Worm (Caenorhabditis elegans) whole organism, L4 larva: ENCODE data around the gene fut-5.

Experiments used
- F26F4.8 ChIP-seq: fragments of 200-800 bp; sonication (Bioruptor generic); conservative IDR thresholded peaks from 2 replicates; pipeline ENCODE4 v1.3.6; 2022; ENCODE audit warnings: missing genetic modification characterization, missing compliant biosample characterization
- R02D3.7 ChIP-seq: fragments of 150-350 bp; sonication (generic microtip); optimal IDR thresholded peaks from 3 replicates; lab custom pipeline; 2014; ENCODE audit warnings: missing biosample characterization, missing genetic modification characterization
- T26A8.4 ChIP-seq: fragments of 200-800 bp; sonication (Bioruptor generic); IDR thresholded peaks from 2 replicates; pipeline ENCODE4 v1.3.6; 2022; ENCODE audit warnings: missing genetic modification characterization, missing compliant biosample characterization
- Y5F2A.4 ChIP-seq: fragments of 200-800 bp; sonication (Bioruptor generic); optimal IDR thresholded peaks from 2 replicates; lab custom pipeline; 2018; ENCODE audit warnings: mild to moderate bottlenecking, missing genetic modification characterization, missing compliant biosample characterization
- ZK546.5 ChIP-seq, 2 experiments: sonication (generic microtip); optimal IDR thresholded peaks; 2 replicates each; lab custom pipeline; 2017; ENCODE audit warnings: missing biosample characterization in 2 of 2, missing genetic modification characterization in 2 of 2
- ama-1 ChIP-seq: fragments of 150-350 bp; optimal IDR thresholded peaks from 2 replicates; lab custom pipeline; 2014; ENCODE audit warnings: inconsistent platforms, mixed read lengths
- attf-4 ChIP-seq: sonication (generic microtip); optimal IDR thresholded peaks from 3 replicates; lab custom pipeline; 2017; ENCODE audit warnings: missing biosample characterization, missing genetic modification characterization
- ceh-20 ChIP-seq: fragments of 200-800 bp; sonication (Bioruptor generic); IDR thresholded peaks from 2 replicates; pipeline ENCODE4 v1.3.6; 2022; ENCODE audit warnings: missing genetic modification reagents, missing genetic modification characterization, missing compliant biosample characterization
- ceh-82 ChIP-seq: sonication (generic microtip); optimal IDR thresholded peaks from 2 replicates; lab custom pipeline; 2017; ENCODE audit warnings: missing biosample characterization, missing genetic modification characterization
- ces-1 ChIP-seq: fragments of 150-350 bp; sonication (generic microtip); optimal IDR thresholded peaks from 4 replicates; lab custom pipeline; 2014; ENCODE audit warnings: missing biosample characterization, missing genetic modification reagents, missing genetic modification characterization
- daf-16 ChIP-seq, 3 experiments: sonication (generic microtip); optimal IDR thresholded peaks; 2 replicates each; lab custom pipeline; 2016 to 2017; ENCODE audit warnings: missing genetic modification characterization in 3 of 3, missing genetic modification reagents in 3 of 3, mild to moderate bottlenecking in 2 of 3, missing compliant biosample characterization in 2 of 3, missing biosample characterization in 1 of 3, moderate library complexity in 1 of 3
- dmd-6 ChIP-seq: fragments of 200-800 bp; sonication (Bioruptor generic); IDR thresholded peaks from 2 replicates; pipeline ENCODE4 v1.3.6; 2022; ENCODE audit warnings: missing genetic modification reagents, missing genetic modification characterization, missing compliant biosample characterization
- dmd-9 ChIP-seq: fragments of 200-800 bp; sonication (Bioruptor generic); IDR thresholded peaks from 2 replicates; pipeline ENCODE4 v1.3.6; 2022; ENCODE audit warnings: missing genetic modification reagents, missing genetic modification characterization, missing compliant biosample characterization
- duxl-1 ChIP-seq: sonication (generic microtip); optimal IDR thresholded peaks from 2 replicates; lab custom pipeline; 2016; ENCODE audit warnings: mild to moderate bottlenecking, missing genetic modification characterization, moderate library complexity, missing compliant biosample characterization; ENCODE audit not compliant: poor library complexity
- dve-1 ChIP-seq: sonication (generic microtip); optimal IDR thresholded peaks from 2 replicates; lab custom pipeline; 2017; ENCODE audit warnings: antibody characterized with exemption, mild to moderate bottlenecking, missing genetic modification characterization, missing compliant biosample characterization; ENCODE audit not compliant: insufficient read depth
- egl-27 ChIP-seq: sonication (generic microtip); optimal IDR thresholded peaks from 3 replicates; lab custom pipeline; 2017; ENCODE audit warnings: missing biosample characterization, missing genetic modification reagents, missing genetic modification characterization
- fos-1 ChIP-seq: fragments of 150-350 bp; optimal IDR thresholded peaks from 2 replicates; lab custom pipeline; 2014; ENCODE audit warnings: missing biosample characterization, missing genetic modification characterization
- gei-8 ChIP-seq: fragments of 200-800 bp; sonication (Bioruptor generic); optimal IDR thresholded peaks from 2 replicates; lab custom pipeline; 2018; ENCODE audit warnings: mild to moderate bottlenecking, missing genetic modification characterization, missing compliant biosample characterization
- hif-1 ChIP-seq, 2 experiments: sonication (generic microtip); optimal IDR thresholded peaks; 2 replicates each; lab custom pipeline; 2016 to 2017; ENCODE audit warnings: missing compliant biosample characterization in 2 of 2, missing genetic modification characterization in 2 of 2, missing genetic modification reagents in 2 of 2, missing genotype in 2 of 2, mild to moderate bottlenecking in 1 of 2
- hlh-11 ChIP-seq: fragments of 200-800 bp; sonication (Bioruptor generic); optimal IDR thresholded peaks from 2 replicates; lab custom pipeline; 2018; ENCODE audit warnings: mild to moderate bottlenecking, missing genetic modification characterization, missing compliant biosample characterization
- hlh-30 ChIP-seq: sonication (generic microtip); optimal IDR thresholded peaks from 2 replicates; lab custom pipeline; 2017; ENCODE audit warnings: antibody characterized with exemption, mild to moderate bottlenecking, missing genetic modification characterization, missing compliant biosample characterization; ENCODE audit not compliant: insufficient read depth
- hmg-1.1 ChIP-seq: fragments of 200-800 bp; sonication (Bioruptor generic); IDR thresholded peaks from 2 replicates; pipeline ENCODE4 v1.3.6; 2022; ENCODE audit warnings: missing genetic modification reagents, missing genetic modification characterization, missing compliant biosample characterization
- lim-7 ChIP-seq: fragments of 200-800 bp; sonication (Bioruptor generic); IDR thresholded peaks from 2 replicates; pipeline ENCODE4 v1.3.6; 2022; ENCODE audit warnings: missing genetic modification characterization, missing compliant biosample characterization
- lin-1 ChIP-seq: fragments of 200-800 bp; sonication (Bioruptor generic); IDR thresholded peaks from 2 replicates; pipeline ENCODE4 v1.3.6; 2022; ENCODE audit warnings: missing genetic modification reagents, missing genetic modification characterization, missing compliant biosample characterization
- lin-13 ChIP-seq: fragments of 150-350 bp; optimal IDR thresholded peaks from 2 replicates; lab custom pipeline; 2014; ENCODE audit warnings: missing biosample characterization, missing genetic modification reagents, missing genetic modification characterization
- lsy-2 ChIP-seq, 2 experiments: fragments of 150-350 bp in 1 of 2; sonication (generic microtip) in 1 of 2; optimal IDR thresholded peaks; 2 replicates each; lab custom pipeline; 2014 to 2017; ENCODE audit warnings: missing biosample characterization in 2 of 2, missing genetic modification characterization in 2 of 2
- madf-9 ChIP-seq: fragments of 200-800 bp; sonication (Bioruptor generic); conservative IDR thresholded peaks from 2 replicates; pipeline ENCODE4 v1.3.6; 2022; ENCODE audit warnings: missing genetic modification reagents, missing genetic modification characterization, missing compliant biosample characterization
- mes-2 ChIP-seq: sonication (generic microtip); optimal IDR thresholded peaks from 2 replicates; lab custom pipeline; 2016; ENCODE audit warnings: missing genotype, mild to moderate bottlenecking, missing genetic modification characterization, missing compliant biosample characterization; ENCODE audit not compliant: poor library complexity, severe bottlenecking
- nhr-102 ChIP-seq: sonication (generic microtip); optimal IDR thresholded peaks from 2 replicates; lab custom pipeline; 2016; ENCODE audit warnings: mild to moderate bottlenecking, missing genetic modification characterization, moderate library complexity, missing compliant biosample characterization
- nhr-237 ChIP-seq: sonication (generic microtip); optimal IDR thresholded peaks from 2 replicates; lab custom pipeline; 2017; ENCODE audit warnings: missing biosample characterization, missing genetic modification characterization
- nhr-28 ChIP-seq: fragments of 150-350 bp; optimal IDR thresholded peaks from 2 replicates; lab custom pipeline; 2014; ENCODE audit warnings: missing biosample characterization, missing genetic modification characterization
- nhr-41 ChIP-seq: fragments of 200-800 bp; sonication (Bioruptor generic); IDR thresholded peaks from 2 replicates; pipeline ENCODE4 v1.3.6; 2022; ENCODE audit warnings: missing genetic modification reagents, missing genetic modification characterization, missing compliant biosample characterization
- nhr-48 ChIP-seq: sonication (generic microtip); optimal IDR thresholded peaks from 2 replicates; lab custom pipeline; 2016; ENCODE audit warnings: mild to moderate bottlenecking, missing genetic modification characterization, missing compliant biosample characterization
- nhr-77 ChIP-seq: fragments of 150-350 bp; optimal IDR thresholded peaks from 2 replicates; lab custom pipeline; 2014; ENCODE audit warnings: missing biosample characterization, missing genetic modification characterization
- pqm-1 ChIP-seq: sonication (generic microtip); optimal IDR thresholded peaks from 2 replicates; lab custom pipeline; 2017; ENCODE audit warnings: missing biosample characterization, missing genetic modification characterization
- saeg-2 ChIP-seq: fragments of 200-800 bp; sonication (Bioruptor generic); IDR thresholded peaks from 2 replicates; pipeline ENCODE4 v1.3.6; 2022; ENCODE audit warnings: missing genetic modification reagents, missing genetic modification characterization, missing compliant biosample characterization
- sdz-12 ChIP-seq: fragments of 200-800 bp; sonication (Bioruptor generic); optimal IDR thresholded peaks from 2 replicates; lab custom pipeline; 2018; ENCODE audit warnings: mild to moderate bottlenecking, missing genetic modification characterization, missing compliant biosample characterization
- snpc-1.2 ChIP-seq: fragments of 200-800 bp; sonication (Bioruptor generic); IDR thresholded peaks from 2 replicates; pipeline ENCODE4 v1.3.6; 2022; ENCODE audit warnings: missing genetic modification reagents, missing genetic modification characterization, missing compliant biosample characterization
- spr-1 ChIP-seq: sonication (generic microtip); optimal IDR thresholded peaks from 2 replicates; lab custom pipeline; 2016; ENCODE audit warnings: mild to moderate bottlenecking, missing genetic modification characterization, missing compliant biosample characterization
- vab-7 ChIP-seq: fragments of 200-800 bp; sonication (Bioruptor generic); IDR thresholded peaks from 2 replicates; pipeline ENCODE4 v1.3.6; 2022; ENCODE audit warnings: missing genetic modification reagents, missing genetic modification characterization, missing compliant biosample characterization
- zfp-3 ChIP-seq: fragments of 200-800 bp; sonication (Bioruptor generic); conservative IDR thresholded peaks from 2 replicates; pipeline ENCODE4 v1.3.6; 2022; ENCODE audit warnings: missing genetic modification reagents, missing genetic modification characterization, missing compliant biosample characterization
- zip-2 ChIP-seq: fragments of 150-350 bp; optimal IDR thresholded peaks from 2 replicates; lab custom pipeline; 2014; ENCODE audit warnings: missing biosample characterization, missing genetic modification characterization
- ztf-7 ChIP-seq: fragments of 150-350 bp; optimal IDR thresholded peaks from 2 replicates; lab custom pipeline; 2014; ENCODE audit warnings: missing biosample characterization, missing genetic modification characterization

fut-5 gene

ce11 chrII:4677916-4678315, 10.4 kb upstream of the fut-5 start, which contains the start of gene T05A7.1:
Gene T05A7.1, plus strand, starts transcription at chrII:4678216.
- TF ChIP-seq nhr-41 (GFP tag; lab: Robert Waterston, UW) (no peak), R02D3.7 (tag; lab: Kevin White, UChicago) (no peak), ces-1 (GFP tag; lab: Kevin White, UChicago) (no peak), hlh-11 (tag; lab: Kevin White, UChicago) (no peak), lin-13 (GFP tag; lab: Kevin White, UChicago) (no peak), lim-7 (GFP tag; lab: Robert Waterston, UW) (no peak), fos-1 (no peak), saeg-2 (GFP tag; lab: Robert Waterston, UW) (no peak), zip-2 (no peak), hlh-30 (tag; lab: Kevin White, UChicago) (no peak), T26A8.4 (GFP tag; lab: Robert Waterston, UW) (no peak), snpc-1.2 (GFP tag; lab: Robert Waterston, UW) (no peak), sdz-12 (GFP tag; lab: Kevin White, UChicago) (no peak), dve-1 (no peak), spr-1 (tag; lab: Kevin White, UChicago) (no peak), F26F4.8 (no peak)
- TF ChIP-seq, all 104 proteins: peak for 0

ce11 chrII:4676241-4676640, 8.8 kb upstream of the fut-5 start:
- TF ChIP-seq duxl-1 (no peak), hlh-30 (tag; lab: Kevin White, UChicago) (peak; percentile 23), daf-16 (GFP tag; optimal IDR thresholded peaks at IDR 0.05; lab: Kevin White, UChicago) (peak in 1 of 2 experiments; percentile 19), daf-16 (tag; optimal IDR thresholded peaks at IDR 0.05; lab: Kevin White, UChicago) (no peak)

DNA sequence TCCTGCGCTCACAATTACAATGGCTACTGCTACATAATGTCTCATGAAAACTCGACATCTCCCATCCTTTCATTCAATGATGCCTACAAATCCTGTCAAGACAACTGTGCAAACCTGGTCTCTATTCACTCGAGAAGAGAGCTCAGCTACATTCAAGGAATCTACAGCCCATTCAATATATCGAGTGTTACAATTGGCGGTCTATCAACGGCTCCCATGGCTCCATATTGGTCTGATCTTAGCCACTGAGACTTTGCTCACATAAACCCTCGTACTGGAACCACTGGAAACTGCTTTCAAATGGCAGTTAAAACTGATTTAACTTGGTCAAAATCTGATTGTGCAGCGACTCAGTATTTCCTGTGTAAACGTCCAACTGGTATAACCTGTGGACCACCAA, 8.0 kb upstream of the fut-5 start, which contains the start of gene T05A7.3:
Gene T05A7.3, plus strand, starts transcription at position 301 of the 400 bp plus-strand sequence.
- TF ChIP-seq zfp-3 (no peak), egl-27 (tag; lab: Kevin White, UChicago) (no peak)

DNA sequence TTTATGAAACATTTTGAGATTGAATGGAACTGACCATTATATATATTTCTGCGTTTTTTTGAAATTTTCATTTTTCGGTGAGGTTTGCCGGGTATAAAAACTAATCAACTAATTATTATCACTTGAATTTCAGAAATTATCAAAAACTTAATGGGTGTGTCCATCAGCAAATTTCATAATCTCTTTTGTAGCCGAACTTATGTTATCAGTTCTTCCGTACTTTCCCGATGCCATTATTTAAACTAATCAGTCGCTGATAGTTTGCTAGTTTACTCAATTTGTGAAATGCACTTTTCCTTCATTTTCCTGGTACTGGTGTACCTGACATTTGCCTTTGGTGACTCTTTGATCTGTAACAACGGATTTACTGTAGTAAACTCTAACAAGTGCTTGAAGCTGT, 6.7 kb upstream of the fut-5 start:
- TF ChIP-seq nhr-77 (peak; percentile 45), nhr-28 (tag; lab: Kevin White, UChicago) (peak; percentile 84), madf-9 (GFP tag; lab: Robert Waterston, UW) (no peak), ztf-7 (no peak), attf-4 (tag; lab: Kevin White, UChicago) (no peak), nhr-48 (tag; lab: Kevin White, UChicago) (peak; percentile 21), hlh-11 (tag; lab: Kevin White, UChicago) (peak; percentile 27), pqm-1 (tag; lab: Kevin White, UChicago) (peak; percentile 98), dmd-6 (GFP tag; lab: Robert Waterston, UW) (peak; percentile 70), ceh-20 (GFP tag; lab: Robert Waterston, UW) (no peak), lsy-2 (tag; optimal IDR thresholded peaks at IDR 0.05; lab: Kevin White, UChicago) (peak in 1 of 2 experiments; percentile 11), lin-1 (0 out of 2 replicates have a peak, but pooled peaks have one; percentile 42), ces-1 (GFP tag; lab: Kevin White, UChicago) (no peak), daf-16 (GFP tag; optimal IDR thresholded peaks at IDR 0.05; lab: Kevin White, UChicago) (no peak), daf-16 (tag; optimal IDR thresholded peaks at IDR 0.05; lab: Kevin White, UChicago) (peak; percentile 66)
- TF ChIP-seq, all 104 proteins: peak for 9

DNA sequence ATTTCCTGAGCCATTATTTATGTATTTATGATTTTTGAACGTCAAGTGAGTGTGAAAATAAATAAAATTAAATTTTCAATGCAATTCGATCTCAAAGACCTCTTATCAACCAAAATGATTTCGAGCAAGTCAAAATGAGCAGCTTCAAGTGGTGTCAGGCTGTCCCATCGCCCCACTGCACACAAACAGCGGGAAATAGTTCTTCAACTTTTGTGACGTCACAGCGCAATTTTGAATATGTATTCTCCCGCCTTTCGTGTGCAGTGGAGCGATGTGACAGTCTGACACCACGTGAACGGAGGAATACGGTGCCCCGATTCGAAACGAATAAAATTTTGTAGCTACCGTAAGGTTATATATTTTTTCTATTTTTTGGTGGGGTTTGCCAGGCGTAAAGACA, 6.2 kb upstream of the fut-5 start:
- no peak for TF ChIP-seq hif-1 (tag; optimal IDR thresholded peaks at IDR 0.05; lab: Kevin White, UChicago)
- TF ChIP-seq lsy-2 (tag; optimal IDR thresholded peaks at IDR 0.05; lab: Kevin White, UChicago), result no peak
- no peak for TF ChIP-seq vab-7 (GFP tag; lab: Robert Waterston, UW)
- TF ChIP-seq nhr-77, result no peak
- TF ChIP-seq hmg-1.1 (GFP tag; lab: Robert Waterston, UW), result no peak
- no peak for TF ChIP-seq gei-8 (GFP tag; lab: Kevin White, UChicago)
- no peak for TF ChIP-seq ZK546.5 (tag; optimal IDR thresholded peaks at IDR 0.05; lab: Kevin White, UChicago)
- no peak for TF ChIP-seq Y5F2A.4
- TF ChIP-seq nhr-102, result no peak
- TF ChIP-seq nhr-237 (tag; lab: Kevin White, UChicago), result no peak
- no peak for TF ChIP-seq ceh-82 (tag; lab: Kevin White, UChicago)
- TF ChIP-seq ces-1 (GFP tag; lab: Kevin White, UChicago), result no peak
- no peak for TF ChIP-seq dmd-9 (GFP tag; lab: Robert Waterston, UW)
- no peak for TF ChIP-seq ama-1 (lab: Kevin White, UChicago)
- TF ChIP-seq mes-2 (tag; lab: Kevin White, UChicago), result no peak
